Worm (Caenorhabditis elegans): Measurements from ENCODE around the gene slrp-1.

ce11 chrV:13575866-13576265 is 10.2 kb downstream of the slrp-1 start:
- no peak for TF ChIP-seq ref-1 (GFP tag; conservative IDR thresholded peaks at IDR 0.05)
- no peak for TF ChIP-seq cog-1 (tag; optimal IDR thresholded peaks at IDR 0.05)
- TF ChIP-seq flt-1 (GFP tag; IDR thresholded peaks at IDR 0.05): no peak
- no peak for TF ChIP-seq klf-2 (GFP tag; conservative IDR thresholded peaks at IDR 0.05)
- no peak for TF ChIP-seq tab-1 (GFP tag; IDR thresholded peaks at IDR 0.05)
- no peak for TF ChIP-seq med-1 (GFP tag; optimal IDR thresholded peaks at IDR 0.05; ENCODE audit: insufficient read depth)

Measured in whole organism, midembryonic.